Worm (Caenorhabditis elegans): ENCODE results near the gene K05B2.4.

The K05B2.4 gene

ce11 chrX:4872758-4873157 lies 48.0 kb downstream of the K05B2.4 start:
- TF ChIP-seq mxl-3 (GFP tag; optimal IDR thresholded peaks at IDR 0.05) (no peak), hmg-1.1 (GFP tag; IDR thresholded peaks at IDR 0.05) (no peak), unc-62 (GFP tag; optimal IDR thresholded peaks at IDR 0.05 in 1 of 2) (peak in 1 of 2 experiments; percentile 95), unc-62 (tag; optimal IDR thresholded peaks at IDR 0.05) (no peak), hlh-30 (tag; optimal IDR thresholded peaks at IDR 0.05; ENCODE audit: insufficient read depth) (peak; percentile 12), snpc-1.2 (GFP tag; IDR thresholded peaks at IDR 0.05) (no peak), tra-1 (GFP tag; IDR thresholded peaks at IDR 0.05) (no peak), mep-1 (tag; optimal IDR thresholded peaks at IDR 0.05) (peak; percentile 18)

ce11 chrX:4870683-4871082 lies 50.1 kb downstream of the K05B2.4 start:
- TF ChIP-seq unc-39 (tag; optimal IDR thresholded peaks at IDR 0.05) (no peak), aha-1 (tag) (no peak), zip-11 (GFP tag; IDR thresholded peaks at IDR 0.05) (no peak), ceh-20 (GFP tag; IDR thresholded peaks at IDR 0.05) (no peak), nhr-6 (tag; optimal IDR thresholded peaks at IDR 0.05) (no peak), mxl-2 (GFP tag; conservative IDR thresholded peaks at IDR 0.05) (no peak), ctbp-1 (GFP tag; IDR thresholded peaks at IDR 0.05) (no peak), R02D3.7 (tag; optimal IDR thresholded peaks at IDR 0.05) (no peak), daf-19 (GFP tag; conservative IDR thresholded peaks at IDR 0.05) (no peak), pha-4 (GFP tag; IDR thresholded peaks at IDR 0.05) (no peak), pha-4 (tag; optimal IDR thresholded peaks at IDR 0.05) (no peak), Y105C5A.15 (GFP tag; IDR thresholded peaks at IDR 0.05) (no peak), attf-4 (tag; optimal IDR thresholded peaks at IDR 0.05) (no peak), mdt-29 (GFP tag; IDR thresholded peaks at IDR 0.05) (no peak), nhr-11 (tag; optimal IDR thresholded peaks at IDR 0.05) (no peak)

- no peak for TF ChIP-seq ces-1 (GFP tag; optimal IDR thresholded peaks at IDR 0.05)
- TF ChIP-seq daf-8 (GFP tag; IDR thresholded peaks at IDR 0.05) = no peak
- no peak for TF ChIP-seq F10B5.3 (tag; optimal IDR thresholded peaks at IDR 0.05)
- no peak for TF ChIP-seq nhr-76 (tag; optimal IDR thresholded peaks at IDR 0.05)
- no peak for TF ChIP-seq mdl-1 (tag; optimal IDR thresholded peaks at IDR 0.05)
- TF ChIP-seq nhr-48 (tag; optimal IDR thresholded peaks at IDR 0.05) = no peak
- no peak for TF ChIP-seq F37D6.2 (tag; optimal IDR thresholded peaks at IDR 0.05)
- TF ChIP-seq R02D3.7 (tag; optimal IDR thresholded peaks at IDR 0.05) = no peak
- no peak for TF ChIP-seq pha-4 (GFP tag; IDR thresholded peaks at IDR 0.05)
- no peak for TF ChIP-seq pha-4 (tag; optimal IDR thresholded peaks at IDR 0.05)
- no peak for TF ChIP-seq Y105C5A.15 (GFP tag; IDR thresholded peaks at IDR 0.05)
- TF ChIP-seq lin-39 (tag; optimal IDR thresholded peaks at IDR 0.05) = no peak
- TF ChIP-seq ceh-28 (tag; optimal IDR thresholded peaks at IDR 0.05) = no peak
- no peak for TF ChIP-seq jun-1 (tag; optimal IDR thresholded peaks at IDR 0.05)
- TF ChIP-seq daf-16 (GFP tag; optimal IDR thresholded peaks at IDR 0.05) = no peak
- no peak for TF ChIP-seq daf-16 (tag; optimal IDR thresholded peaks at IDR 0.05)
- no peak for TF ChIP-seq ztf-11 (tag; optimal IDR thresholded peaks at IDR 0.05)
- TF ChIP-seq T26A8.4 (GFP tag; IDR thresholded peaks at IDR 0.05) = no peak
- TF ChIP-seq hlh-11 (tag; optimal IDR thresholded peaks at IDR 0.05) = no peak
These were observed 51.2 kb downstream of the K05B2.4 start for ce11 chrX:4869627-4870026.

Measured in whole organism, L4 larva.